Worm (Caenorhabditis elegans): ENCODE data around the gene clik-2.

DNA sequence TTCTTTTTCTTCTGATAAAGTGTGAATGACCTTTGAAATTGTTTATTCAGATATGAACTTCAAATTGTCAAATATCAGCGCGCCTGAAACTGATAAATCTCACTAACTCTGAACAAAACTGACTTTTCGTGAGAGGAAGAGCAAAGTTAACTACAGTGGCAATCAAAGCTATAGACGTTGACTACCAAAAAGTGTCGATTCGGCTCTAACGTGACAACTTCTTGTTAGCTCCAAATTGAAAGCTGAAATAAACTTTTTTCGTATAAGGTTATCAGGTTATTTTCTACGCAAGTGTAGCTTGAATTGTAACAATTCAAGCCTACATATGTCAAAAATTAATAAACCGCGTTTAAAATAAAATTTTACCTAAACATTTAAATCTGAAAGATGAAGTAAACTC is 37.3 kb upstream of the clik-2 start:
- no peak for TF ChIP-seq dao-5 (tag; optimal IDR thresholded peaks at IDR 0.05)
- TF ChIP-seq him-1 (tag; optimal IDR thresholded peaks at IDR 0.05), result no peak
- no peak for TF ChIP-seq W03F9.2 (tag; optimal IDR thresholded peaks at IDR 0.05)

All from whole organism, L4/young adult.